Worm (Caenorhabditis elegans) whole organism, L4/young adult: Measurements from ENCODE around the gene srh-55.

Source experiments
- W03F9.2 ChIP-seq: fragments of 150-350 bp; optimal IDR thresholded peaks from 2 replicates; lab custom pipeline; 2014; ENCODE audit warnings: missing biosample characterization, missing genetic modification characterization
- dao-5 ChIP-seq: sonication (generic microtip); optimal IDR thresholded peaks from 2 replicates; lab custom pipeline; 2016; ENCODE audit warnings: missing genotype, missing genetic modification characterization, moderate library complexity, missing compliant biosample characterization
- him-1 ChIP-seq: sonication (generic microtip); optimal IDR thresholded peaks from 2 replicates; lab custom pipeline; 2016; ENCODE audit warnings: missing genotype, missing genetic modification reagents, missing genetic modification characterization, missing compliant biosample characterization

The srh-55 gene

DNA sequence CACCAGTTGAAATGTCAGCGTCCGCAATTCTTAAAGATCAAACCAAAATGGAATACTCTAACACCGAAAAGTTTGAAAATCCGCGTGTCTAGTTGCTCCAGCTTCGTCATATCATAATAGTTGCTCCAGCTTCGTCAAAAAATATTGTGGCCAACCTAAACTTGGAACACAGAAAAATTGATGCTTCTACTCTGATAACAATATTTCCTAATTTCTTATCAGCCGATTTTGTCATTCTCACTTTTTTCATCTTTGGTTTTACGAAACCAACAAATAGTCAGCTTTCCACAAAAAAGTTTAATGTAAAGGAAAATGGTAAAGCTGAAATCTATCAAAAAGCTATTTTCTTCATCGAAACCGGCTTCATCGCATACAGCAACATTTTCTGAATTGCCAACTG, 29.0 kb downstream of the srh-55 start, which contains the start of gene fbxa-84:
TSS of gene fbxa-84 (plus strand) at position 34 of the 400 bp plus-strand sequence.
- no peak for TF ChIP-seq dao-5 (tag; lab: Kevin White, UChicago)

- TF ChIP-seq dao-5 (tag; lab: Kevin White, UChicago), result no peak
- peak; percentile 52 for TF ChIP-seq W03F9.2 (tag; lab: Kevin White, UChicago)
Measured at ce11 chrV:15184097-15185040, 31.0 kb downstream of the srh-55 start, which contains the start of gene Y75B12B.1. TSS of gene Y75B12B.1 (plus strand) at chrV:15184699.

ce11 chrV:15186259-15186927, 33.0 kb downstream of the srh-55 start, which contains the start of gene Y75B12B.3:
TSS of gene Y75B12B.3 (minus strand) at chrV:15186279.
- no peak for TF ChIP-seq dao-5 (tag; lab: Kevin White, UChicago)
- TF ChIP-seq him-1 (tag; lab: Kevin White, UChicago), result no peak
- TF ChIP-seq W03F9.2 (tag; lab: Kevin White, UChicago), result no peak

- peak; percentile 51 for TF ChIP-seq W03F9.2 (tag; lab: Kevin White, UChicago)
- no peak for TF ChIP-seq him-1 (tag; lab: Kevin White, UChicago)
Measured at ce11 chrV:15187083-15188057, 34.0 kb downstream of the srh-55 start, which contains the start of the genes cyn-7 and bath-36. TSS of gene cyn-7 (minus strand) at chrV:15187378. TSS of gene bath-36 (plus strand) at chrV:15187888.

DNA sequence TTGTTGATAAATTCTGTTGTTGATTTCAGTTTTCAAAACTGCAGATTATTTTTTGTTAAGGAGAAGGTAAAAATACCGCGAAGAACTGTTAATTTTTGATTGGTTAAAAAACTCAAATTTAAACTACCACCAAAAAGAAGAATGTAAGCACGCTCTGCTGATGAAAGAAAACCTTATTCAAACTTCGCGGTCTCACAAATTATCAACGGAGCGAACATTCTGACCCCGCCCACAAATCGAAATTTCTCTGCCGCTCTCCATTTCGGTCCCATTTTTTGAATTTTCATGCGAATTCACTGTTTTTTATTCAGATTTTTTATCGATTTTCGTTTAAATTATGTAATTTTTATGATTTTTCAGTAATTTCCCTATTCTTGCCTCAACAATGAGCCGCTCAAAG, 36.2 kb downstream of the srh-55 start, which contains the start of gene cyn-3:
TSS of gene cyn-3 (plus strand) at position 361 of the 400 bp plus-strand sequence.
- TF ChIP-seq him-1 (tag; lab: Kevin White, UChicago) (no peak), W03F9.2 (tag; lab: Kevin White, UChicago) (peak; percentile 92), dao-5 (tag; lab: Kevin White, UChicago) (no peak)

DNA sequence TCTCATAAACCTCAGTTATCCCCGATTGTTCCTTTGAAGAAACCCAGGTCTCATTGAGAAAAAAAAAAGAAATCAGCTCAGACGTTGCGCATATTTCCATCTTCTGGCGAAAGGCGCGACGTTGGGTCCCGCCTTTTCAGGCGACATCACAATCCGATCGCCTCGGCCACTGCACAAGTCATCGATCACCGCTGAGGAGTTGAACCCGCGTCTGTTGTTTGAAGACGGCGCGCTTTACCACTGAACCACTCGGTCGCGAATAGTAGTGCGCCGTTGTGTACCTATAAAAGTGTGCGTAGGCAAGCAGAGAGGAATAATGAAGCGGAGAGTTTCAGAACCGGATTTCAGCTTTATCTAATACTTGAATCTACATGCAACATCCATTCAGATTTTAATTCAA, 37.5 kb downstream of the srh-55 start, which contains the start of gene Y75B12B.11:
TSS of gene Y75B12B.11 (plus strand) at position 394 of the 400 bp plus-strand sequence.
- peak; percentile 95 for TF ChIP-seq dao-5 (tag; lab: Kevin White, UChicago)
- no peak for TF ChIP-seq him-1 (tag; lab: Kevin White, UChicago)
- TF ChIP-seq W03F9.2 (tag; lab: Kevin White, UChicago), result peak; percentile 43

ce11 chrV:15191971-15192370, 38.6 kb downstream of the srh-55 start:
- no peak for TF ChIP-seq W03F9.2 (tag; lab: Kevin White, UChicago)
- TF ChIP-seq him-1 (tag; lab: Kevin White, UChicago), result no peak
- TF ChIP-seq dao-5 (tag; lab: Kevin White, UChicago), result no peak

DNA sequence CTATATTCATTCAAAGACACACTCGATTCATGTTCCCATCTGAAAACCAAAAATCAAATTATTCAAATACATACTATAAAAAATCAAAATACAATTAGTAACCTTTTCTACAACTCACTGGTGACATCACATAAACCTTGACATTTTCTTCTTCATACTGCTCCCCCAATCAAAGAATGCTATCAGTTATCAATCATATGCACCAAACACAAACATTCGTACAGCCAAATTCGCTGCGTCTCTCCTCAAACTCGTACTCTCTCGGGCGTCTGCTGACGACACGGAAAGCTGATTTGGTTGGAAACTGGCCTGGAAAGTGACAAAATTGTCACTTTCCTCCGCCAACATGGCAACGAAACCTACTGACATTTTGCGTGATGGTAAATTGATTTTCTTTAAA, 39.0 kb downstream of the srh-55 start, which contains the start of gene plc-2:
TSS of gene plc-2 (plus strand) at position 196 of the 400 bp plus-strand sequence.
- TF ChIP-seq W03F9.2 (tag; lab: Kevin White, UChicago) (no peak), dao-5 (tag; lab: Kevin White, UChicago) (no peak), him-1 (tag; lab: Kevin White, UChicago) (no peak)

DNA sequence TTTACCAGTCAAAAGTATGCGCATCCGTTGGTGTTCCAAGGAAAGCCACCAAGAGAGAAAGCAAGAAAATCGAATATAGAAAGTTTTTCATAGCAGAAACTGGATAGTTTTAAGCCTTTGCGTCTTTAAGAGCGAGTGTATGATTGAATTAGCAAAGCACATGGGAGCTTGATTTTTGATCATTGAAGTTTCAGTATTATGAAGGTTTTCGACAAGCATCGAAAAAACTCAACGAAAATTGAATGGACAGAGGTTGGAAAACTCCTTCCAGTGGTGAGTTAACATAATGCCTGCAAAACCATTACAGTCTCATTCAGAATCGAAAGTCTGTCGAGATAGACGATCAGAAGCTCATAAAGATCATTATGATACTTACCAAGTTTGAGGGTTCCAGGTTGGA, 40.5 kb downstream of the srh-55 start, which contains the start of gene Y75B12B.13:
TSS of gene Y75B12B.13 (minus strand) at position 101 of the 400 bp plus-strand sequence.
- TF ChIP-seq W03F9.2 (tag; lab: Kevin White, UChicago), result no peak

ce11 chrV:15197955-15198354, 44.6 kb downstream of the srh-55 start, which contains the start of gene srw-1:
TSS of gene srw-1 (plus strand) at chrV:15198255.
- TF ChIP-seq him-1 (tag; lab: Kevin White, UChicago), result no peak
- no peak for TF ChIP-seq dao-5 (tag; lab: Kevin White, UChicago)
- TF ChIP-seq W03F9.2 (tag; lab: Kevin White, UChicago), result no peak

ce11 chrV:15199768-15200167, 46.4 kb downstream of the srh-55 start, which contains the start of gene Y75B12B.10:
TSS of gene Y75B12B.10 (plus strand) at chrV:15200068.
- TF ChIP-seq W03F9.2 (tag; lab: Kevin White, UChicago) (no peak), him-1 (tag; lab: Kevin White, UChicago) (no peak), dao-5 (tag; lab: Kevin White, UChicago) (no peak)
